Fruit fly (Drosophila melanogaster): ENCODE measurements around the gene Snx21.
A peak's percentile ranks its signal among the peaks of the same experiment; 100 is the strongest.

DNA sequence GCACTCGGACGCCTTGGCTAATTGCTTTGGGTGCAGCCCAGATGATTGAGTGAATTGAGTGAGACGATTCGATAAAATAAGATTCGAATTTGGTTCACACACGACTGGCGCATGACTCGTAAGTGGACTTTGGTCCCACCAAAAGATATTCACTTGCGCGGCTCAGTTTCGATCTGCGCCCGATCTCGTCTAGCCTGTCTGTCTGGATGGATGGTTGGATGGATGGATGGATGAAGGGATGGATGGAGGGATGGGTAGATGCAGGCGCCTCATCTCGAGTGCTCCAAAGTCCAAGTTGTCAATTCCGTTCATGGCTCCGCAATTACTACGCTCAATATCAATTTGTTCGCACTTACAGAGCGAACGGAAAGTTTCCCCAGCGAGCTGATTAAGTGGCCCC lies 37.1 kb upstream of the Snx21 start:
- TF ChIP-seq CG14655 (GFP tag; optimal IDR thresholded peaks at IDR 0.05) (peak; percentile 64), CG34367 (tag; optimal IDR thresholded peaks at IDR 0.05) (peak; percentile 46), CG8159 (tag; optimal IDR thresholded peaks at IDR 0.05) (peak; percentile 36), Snoo (tag; optimal IDR thresholded peaks at IDR 0.05) (peak; percentile 25), D1 (tag; optimal IDR thresholded peaks at IDR 0.05) (no peak), fd96Ca (GFP tag; IDR thresholded peaks at IDR 0.05) (peak; percentile 46; the same call in 1 of the 3 replicates), Pif1B (GFP tag; optimal IDR thresholded peaks at IDR 0.05) (peak; percentile 24), CG15710 (tag; optimal IDR thresholded peaks at IDR 0.05) (peak; percentile 35), rn (GFP tag; IDR thresholded peaks at IDR 0.05) (no peak)

Measured in whole organism, pupa.